Worm (Caenorhabditis elegans) whole organism, L2 larva: ENCODE measurements around the gene C36A4.4.

Experiments
- alr-1 ChIP-seq: fragments of 150-350 bp; optimal IDR thresholded peaks from 2 replicates; lab custom pipeline; 2014; ENCODE audit warnings: missing biosample characterization, missing genetic modification characterization
- ama-1 ChIP-seq: fragments of 150-350 bp; optimal IDR thresholded peaks from 2 replicates; lab custom pipeline; 2018; ENCODE audit warnings: inconsistent platforms
- elt-1 ChIP-seq: fragments of 150-350 bp; optimal IDR thresholded peaks from 2 replicates; lab custom pipeline; 2014; ENCODE audit warnings: missing biosample characterization, missing genetic modification characterization
- lsy-2 ChIP-seq, 2 experiments: fragments of 150-350 bp in 1 of 2; sonication (generic microtip) in 1 of 2; optimal IDR thresholded peaks; 2 replicates each; lab custom pipeline; 2014 to 2017; ENCODE audit warnings: missing biosample characterization in 2 of 2, missing genetic modification characterization in 2 of 2
- nhr-11 ChIP-seq: fragments of 150-350 bp; optimal IDR thresholded peaks from 2 replicates; lab custom pipeline; 2014; ENCODE audit warnings: missing biosample characterization, missing genetic modification characterization
- nhr-12 ChIP-seq: fragments of 150-350 bp; optimal IDR thresholded peaks from 2 replicates; lab custom pipeline; 2014; ENCODE audit warnings: missing biosample characterization, missing genetic modification characterization
- nhr-237 ChIP-seq: fragments of 150-350 bp; optimal IDR thresholded peaks from 2 replicates; lab custom pipeline; 2014; ENCODE audit warnings: missing biosample characterization, missing genetic modification characterization
- nhr-77 ChIP-seq: fragments of 150-350 bp; optimal IDR thresholded peaks from 2 replicates; lab custom pipeline; 2014; ENCODE audit warnings: missing biosample characterization, missing genetic modification characterization
- skn-1 ChIP-seq: sonication (generic microtip); optimal IDR thresholded peaks from 2 replicates; lab custom pipeline; 2017; ENCODE audit warnings: missing biosample characterization, missing genetic modification characterization
- unc-55 ChIP-seq: fragments of 150-350 bp; sonication (generic microtip); optimal IDR thresholded peaks from 3 replicates; lab custom pipeline; 2014; ENCODE audit warnings: missing biosample characterization, missing genetic modification reagents, missing genetic modification characterization
- unc-62 ChIP-seq: fragments of 150-350 bp; optimal IDR thresholded peaks from 2 replicates; lab custom pipeline; 2014; ENCODE audit warnings: missing biosample characterization, missing genetic modification reagents, missing genetic modification characterization
- zag-1 ChIP-seq: fragments of 150-350 bp; optimal IDR thresholded peaks from 2 replicates; lab custom pipeline; 2014; ENCODE audit warnings: missing biosample characterization, missing genetic modification characterization
- ztf-11 ChIP-seq: sonication (generic microtip); optimal IDR thresholded peaks from 2 replicates; lab custom pipeline; 2017; ENCODE audit warnings: missing biosample characterization, missing genetic modification characterization
- ztf-4 ChIP-seq: fragments of 150-350 bp; optimal IDR thresholded peaks from 2 replicates; lab custom pipeline; 2014; ENCODE audit warnings: missing biosample characterization, missing genetic modification characterization

DNA sequence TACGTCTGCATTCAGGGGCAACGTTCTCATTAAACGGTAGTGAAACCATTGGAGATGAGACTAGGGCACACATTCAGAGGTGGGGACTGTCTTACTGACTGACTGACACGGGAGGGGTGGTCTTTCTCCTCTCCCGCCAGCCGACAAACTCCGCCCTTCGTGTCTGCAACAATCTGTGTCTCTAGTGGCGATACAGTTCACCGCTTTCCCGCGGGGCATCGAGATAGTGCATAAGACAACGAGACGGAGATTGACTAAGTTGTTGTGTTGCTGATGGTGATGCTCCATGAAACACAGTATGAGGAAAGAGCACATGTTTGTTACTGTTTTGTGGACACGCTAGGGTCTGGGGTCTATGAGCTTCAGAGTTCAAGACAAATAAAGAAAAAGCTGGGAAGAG, 30.0 kb upstream of the C36A4.4 start:
- TF ChIP-seq lsy-2 (tag; optimal IDR thresholded peaks at IDR 0.05; lab: Kevin White, UChicago) (peak; percentile 10 to 24), nhr-12 (tag; lab: Kevin White, UChicago) (no peak), ama-1 (lab: Kevin White, UChicago) (no peak), zag-1 (tag; lab: Kevin White, UChicago) (no peak), elt-1 (no peak), nhr-237 (tag; lab: Kevin White, UChicago) (no peak), nhr-77 (tag; lab: Kevin White, UChicago) (no peak), ztf-4 (no peak), unc-55 (GFP tag; lab: Kevin White, UChicago) (no peak), ztf-11 (tag; lab: Kevin White, UChicago) (no peak), nhr-11 (tag; lab: Kevin White, UChicago) (no peak), unc-62 (no peak), alr-1 (tag; lab: Kevin White, UChicago) (no peak), skn-1 (tag; lab: Kevin White, UChicago) (no peak)
